Worm (Caenorhabditis elegans): Measurements from ENCODE around the gene dpm-1.

- TF ChIP-seq him-1 (tag; optimal IDR thresholded peaks at IDR 0.05) (no peak), dao-5 (tag; optimal IDR thresholded peaks at IDR 0.05) (no peak)
These were observed 19.9 kb upstream of the dpm-1 start for ce11 chrIV:425546-425945.

Measured in whole organism, L4/young adult.